Fruit fly (Drosophila melanogaster) whole organism, embryonic: ENCODE measurements around the gene Stt3B.
A peak's percentile ranks its signal among the peaks of the same experiment; 100 is the strongest.

ENCODE experiments used
- CG11398 ChIP-seq: fragments of 200-800 bp; sonication (Bioruptor generic); optimal IDR thresholded peaks from 2 replicates; lab custom pipeline; 2016; ENCODE audit warnings: missing biosample characterization, missing genetic modification characterization
- CG11695 ChIP-seq: fragments of 200-800 bp; sonication (Bioruptor generic); IDR thresholded peaks from 3 replicates; pipeline ENCODE4 v1.3.6; 2022; ENCODE audit warnings: missing biosample characterization, missing genetic modification characterization
- CG12071 ChIP-seq: fragments of 200-800 bp; sonication (Bioruptor generic); optimal IDR thresholded peaks from 3 replicates; lab custom pipeline; 2018; ENCODE audit warnings: missing biosample characterization, mild to moderate bottlenecking, missing genetic modification characterization
- CG13287 ChIP-seq: fragments of 200-800 bp; sonication (Bioruptor generic); IDR thresholded peaks from 2 replicates; pipeline ENCODE4 v1.3.6; 2022; ENCODE audit warnings: missing biosample characterization, missing genetic modification characterization; ENCODE audit not compliant: partially characterized antibody
- CG14710 ChIP-seq: fragments of 200-800 bp; sonication (Bioruptor generic); optimal IDR thresholded peaks from 3 replicates; lab custom pipeline; 2019; ENCODE audit warnings: missing biosample characterization, mild to moderate bottlenecking, missing genetic modification characterization, moderate library complexity
- CG1529 ChIP-seq: fragments of 200-800 bp; sonication (Bioruptor generic); optimal IDR thresholded peaks from 3 replicates; lab custom pipeline; 2018; ENCODE audit warnings: missing biosample characterization, missing genetic modification characterization
- CG15514 ChIP-seq: fragments of 200-800 bp; sonication (Bioruptor generic); optimal IDR thresholded peaks from 3 replicates; lab custom pipeline; 2017; ENCODE audit warnings: missing biosample characterization, missing genetic modification characterization, mild to moderate bottlenecking, moderate library complexity, missing genetic modification reagents
- CG17385 ChIP-seq: fragments of 200-800 bp; sonication (Bioruptor generic); optimal IDR thresholded peaks from 3 replicates; lab custom pipeline; 2018; ENCODE audit warnings: missing biosample characterization, mild to moderate bottlenecking, missing genetic modification characterization
- CG17568 ChIP-seq: fragments of 200-800 bp; sonication (Bioruptor generic); optimal IDR thresholded peaks from 2 replicates; lab custom pipeline; 2018; ENCODE audit warnings: missing biosample characterization, mild to moderate bottlenecking, missing genetic modification characterization, moderate library complexity
- CG2129 ChIP-seq: fragments of 200-800 bp; sonication (Bioruptor generic); IDR thresholded peaks from 2 replicates; pipeline ENCODE4 v1.3.6; 2022; ENCODE audit warnings: missing biosample characterization, missing genetic modification characterization; ENCODE audit not compliant: partially characterized antibody
- CG2712 ChIP-seq: fragments of 200-800 bp; optimal IDR thresholded peaks from 3 replicates; lab custom pipeline; 2019; ENCODE audit warnings: missing biosample characterization, mild to moderate bottlenecking, missing genetic modification characterization, moderate library complexity
- CG30020 ChIP-seq: fragments of 200-800 bp; optimal IDR thresholded peaks from 2 replicates; lab custom pipeline; 2019; ENCODE audit warnings: missing biosample characterization, mild to moderate bottlenecking, missing genetic modification characterization, moderate library complexity
- CG3995 ChIP-seq: fragments of 200-800 bp; sonication (Bioruptor generic); optimal IDR thresholded peaks from 3 replicates; lab custom pipeline; 2016; ENCODE audit warnings: missing biosample characterization, missing genetic modification characterization
- CG4282 ChIP-seq: fragments of 200-800 bp; sonication (Bioruptor generic); optimal IDR thresholded peaks from 2 replicates; lab custom pipeline; 2016; ENCODE audit warnings: missing biosample characterization, missing genetic modification characterization
- CG4360 ChIP-seq: fragments of 200-800 bp; sonication (Bioruptor generic); IDR thresholded peaks from 2 replicates; pipeline ENCODE4 v1.3.6; 2022; ENCODE audit warnings: missing biosample characterization, missing genetic modification characterization
- CG4617 ChIP-seq: fragments of 200-800 bp; sonication (Bioruptor generic); optimal IDR thresholded peaks from 3 replicates; lab custom pipeline; 2016; ENCODE audit warnings: missing biosample characterization, missing genetic modification characterization, borderline replicate concordance
- CG9437 ChIP-seq: fragments of 200-800 bp; sonication (Bioruptor generic); optimal IDR thresholded peaks from 2 replicates; lab custom pipeline; 2018; ENCODE audit warnings: missing biosample characterization, mild to moderate bottlenecking, missing genetic modification characterization
- CG9797 ChIP-seq: fragments of 200-800 bp; sonication (Bioruptor generic); optimal IDR thresholded peaks from 3 replicates; lab custom pipeline; 2018; ENCODE audit warnings: missing biosample characterization, mild to moderate bottlenecking, missing genetic modification characterization
- CG9876 ChIP-seq: fragments of 200-800 bp; sonication (Bioruptor generic); optimal IDR thresholded peaks from 2 replicates; lab custom pipeline; 2016; ENCODE audit warnings: missing biosample characterization, missing genetic modification characterization
- D19A ChIP-seq: fragments of 200-800 bp; optimal IDR thresholded peaks from 3 replicates; lab custom pipeline; 2019; ENCODE audit warnings: missing biosample characterization, mild to moderate bottlenecking, missing genetic modification characterization, moderate library complexity
- Dek ChIP-seq: fragments of 200-800 bp; sonication (Bioruptor generic); optimal IDR thresholded peaks from 3 replicates; lab custom pipeline; 2019; ENCODE audit warnings: missing biosample characterization, mild to moderate bottlenecking, missing genetic modification characterization, moderate library complexity
- Dref ChIP-seq: fragments of 200-800 bp; sonication (Bioruptor generic); IDR thresholded peaks from 2 replicates; pipeline ENCODE4 v1.3.6; 2022; ENCODE audit warnings: missing biosample characterization, missing genetic modification characterization
- Eip74EF ChIP-seq, 2 experiments: fragments of 200-800 bp in 1 of 2; fragments of >200 bp in 1 of 2; sonication (Bioruptor generic) in 1 of 2; optimal IDR thresholded peaks; 2 replicates each; lab custom pipeline; 2017 to 2019; ENCODE audit warnings: missing biosample characterization in 2 of 2, missing genetic modification characterization in 2 of 2, mild to moderate bottlenecking in 1 of 2, moderate library complexity in 1 of 2
- Fer1 ChIP-seq: fragments of 200-800 bp; sonication (Bioruptor generic); optimal IDR thresholded peaks from 2 replicates; lab custom pipeline; 2017; ENCODE audit warnings: missing biosample characterization, mild to moderate bottlenecking, missing genetic modification characterization
- H15 ChIP-seq: fragments of 200-800 bp; sonication (Bioruptor generic); IDR thresholded peaks from 3 replicates; pipeline ENCODE4 v1.3.6; 2022; ENCODE audit warnings: missing biosample characterization, missing genetic modification characterization
- Hr78 ChIP-seq, 2 experiments: fragments of 200-800 bp in 1 of 2; fragments of >200 bp in 1 of 2; sonication (Bioruptor generic) in 1 of 2; optimal IDR thresholded peaks; 2 replicates each; lab custom pipeline; 2017 to 2019; ENCODE audit warnings: missing biosample characterization in 2 of 2, missing genetic modification characterization in 2 of 2, mild to moderate bottlenecking in 1 of 2, moderate library complexity in 1 of 2
- Lhr ChIP-seq: fragments of 200-800 bp; sonication (Bioruptor generic); optimal IDR thresholded peaks from 3 replicates; lab custom pipeline; 2017; ENCODE audit warnings: mild to moderate bottlenecking, missing biosample characterization, missing genetic modification reagents, missing genetic modification characterization
- NC2α ChIP-seq: fragments of 200-800 bp; sonication (Bioruptor generic); optimal IDR thresholded peaks from 2 replicates; lab custom pipeline; 2016; ENCODE audit warnings: missing biosample characterization, missing genetic modification characterization
- Rfx ChIP-seq: fragments of 200-800 bp; sonication (Bioruptor generic); IDR thresholded peaks from 2 replicates; pipeline ENCODE4 v1.3.6; 2022; ENCODE audit warnings: missing biosample characterization, missing genetic modification characterization
- Scr ChIP-seq: fragments of 200-800 bp; sonication (Bioruptor generic); IDR thresholded peaks from 2 replicates; pipeline ENCODE4 v1.3.6; 2022; ENCODE audit warnings: missing biosample characterization, missing genetic modification characterization; ENCODE audit not compliant: partially characterized antibody
- Sry-δ ChIP-seq: fragments of 200-800 bp; sonication (Bioruptor generic); optimal IDR thresholded peaks from 2 replicates; lab custom pipeline; 2016; ENCODE audit warnings: missing biosample characterization, missing genetic modification characterization
- amos ChIP-seq: fragments of 200-800 bp; sonication (Bioruptor generic); IDR thresholded peaks from 2 replicates; pipeline ENCODE4 v1.3.6; 2022; ENCODE audit warnings: missing biosample characterization, missing genetic modification characterization; ENCODE audit not compliant: partially characterized antibody
- br ChIP-seq: fragments of >200 bp; optimal IDR thresholded peaks from 2 replicates; lab custom pipeline; 2017
- corto ChIP-seq: fragments of 200-800 bp; sonication (Bioruptor generic); optimal IDR thresholded peaks from 2 replicates; lab custom pipeline; 2016; ENCODE audit warnings: missing biosample characterization, mild to moderate bottlenecking, missing genetic modification characterization, moderate library complexity
- croc ChIP-seq: fragments of 200-800 bp; sonication (Bioruptor generic); conservative IDR thresholded peaks from 3 replicates; pipeline ENCODE4 v1.3.6; 2022; ENCODE audit warnings: missing biosample characterization, missing genetic modification characterization
- crp ChIP-seq, 2 experiments: fragments of 200-800 bp; sonication (Bioruptor generic); optimal IDR thresholded peaks; 2 replicates in 1 of 2; 3 replicates in 1 of 2; lab custom pipeline; 2017; ENCODE audit warnings: missing biosample characterization in 2 of 2, missing genetic modification characterization in 2 of 2, mild to moderate bottlenecking in 1 of 2, moderate library complexity in 1 of 2
- exex ChIP-seq: fragments of 200-800 bp; sonication (Bioruptor generic); optimal IDR thresholded peaks from 4 replicates; lab custom pipeline; 2018; ENCODE audit warnings: missing biosample characterization, mild to moderate bottlenecking, missing genetic modification characterization, moderate library complexity
- fd102C ChIP-seq: fragments of 200-800 bp; sonication (Bioruptor generic); optimal IDR thresholded peaks from 2 replicates; lab custom pipeline; 2018; ENCODE audit warnings: missing biosample characterization, mild to moderate bottlenecking, missing genetic modification characterization, moderate library complexity
- grau ChIP-seq: fragments of 200-800 bp; optimal IDR thresholded peaks from 3 replicates; lab custom pipeline; 2019; ENCODE audit warnings: missing biosample characterization, mild to moderate bottlenecking, missing genetic modification characterization, moderate library complexity
- jigr1 ChIP-seq: fragments of 200-800 bp; sonication (Bioruptor generic); IDR thresholded peaks from 3 replicates; pipeline ENCODE4 v1.3.6; 2022; ENCODE audit warnings: missing biosample characterization, missing genetic modification characterization
- nerfin-1 ChIP-seq: fragments of 200-800 bp; sonication (Bioruptor generic); optimal IDR thresholded peaks from 3 replicates; lab custom pipeline; 2019; ENCODE audit warnings: missing biosample characterization, mild to moderate bottlenecking, missing genetic modification characterization, moderate library complexity
- prd ChIP-seq, 3 experiments: fragments of >200 bp in 2 of 3; fragments of 200-800 bp in 1 of 3; sonication (Bioruptor generic) in 1 of 3; optimal IDR thresholded peaks in 2 of 3; IDR thresholded peaks in 1 of 3; 2 replicates in 2 of 3; 3 replicates in 1 of 3; pipeline versions ENCODE4 v1.3.6 to Lab custom; 2017 to 2022; ENCODE audit warnings: missing biosample characterization in 1 of 3, missing genetic modification characterization in 1 of 3
- psq ChIP-seq: fragments of 200-800 bp; sonication (Bioruptor generic); optimal IDR thresholded peaks from 2 replicates; lab custom pipeline; 2017; ENCODE audit warnings: missing biosample characterization, missing genetic modification characterization
- row ChIP-seq: fragments of 200-800 bp; sonication (Bioruptor generic); IDR thresholded peaks from 3 replicates; pipeline ENCODE4 v1.3.6; 2022; ENCODE audit warnings: missing biosample characterization, missing genetic modification characterization
- ssp ChIP-seq: fragments of 200-800 bp; sonication (Bioruptor generic); IDR thresholded peaks from 2 replicates; pipeline ENCODE4 v1.3.6; 2022; ENCODE audit warnings: missing biosample characterization, missing genetic modification characterization
- stwl ChIP-seq: fragments of 200-800 bp; sonication (Bioruptor generic); optimal IDR thresholded peaks from 3 replicates; lab custom pipeline; 2018; ENCODE audit warnings: missing biosample characterization, mild to moderate bottlenecking, missing genetic modification characterization, moderate library complexity
- trem ChIP-seq: fragments of 200-800 bp; optimal IDR thresholded peaks from 3 replicates; lab custom pipeline; 2019; ENCODE audit warnings: missing biosample characterization, mild to moderate bottlenecking, missing genetic modification characterization, moderate library complexity
- unc-4 ChIP-seq: fragments of 200-800 bp; sonication (Bioruptor generic); IDR thresholded peaks from 2 replicates; pipeline ENCODE4 v1.3.6; 2022; ENCODE audit warnings: missing biosample characterization, missing genetic modification characterization; ENCODE audit not compliant: partially characterized antibody
- z ChIP-seq: fragments of 200-800 bp; sonication (Bioruptor generic); IDR thresholded peaks from 3 replicates; pipeline ENCODE4 v1.3.6; 2022; ENCODE audit warnings: missing biosample characterization, missing genetic modification characterization

Stt3B gene

dm6 chr3R:25056016-25056415, 13.4 kb downstream of the Stt3B start, which contains the start of the genes CG31111 and stac (continued):
- TF ChIP-seq CG13287 (peak; percentile 37; the same call in 1 of the 2 replicates), psq (no peak), amos (GFP tag; lab: Robert Waterston, UW) (peak; percentile 7; the same call in 1 of the 2 replicates), Rfx (no peak), Fer1 (GFP tag; lab: Kevin White, UChicago) (peak; percentile 51), exex (tag; lab: Kevin White, UChicago) (peak; percentile 29), H15 (GFP tag; lab: Robert Waterston, UW) (no peak), fd102C (GFP tag; lab: Kevin White, UChicago) (no peak), CG2129 (no peak), CG1529 (GFP tag; lab: Kevin White, UChicago) (no peak), CG11695 (no peak), ssp (GFP tag; lab: Robert Waterston, UW) (no peak), CG17568 (GFP tag; lab: Kevin White, UChicago) (no peak), CG17385 (GFP tag; lab: Kevin White, UChicago) (peak; percentile 19), CG15514 (GFP tag; lab: Kevin White, UChicago) (no peak), Sry-δ (peak; percentile 4), CG9876 (GFP tag; lab: Kevin White, UChicago) (no peak), unc-4 (GFP tag; lab: Robert Waterston, UW) (0 out of 2 replicates have a peak, but pooled peaks have one; percentile 22), Scr (peak; percentile 37), nerfin-1 (tag; lab: Kevin White, UChicago) (no peak), CG4360 (peak; percentile 66; the same call in 1 of the 2 replicates), D19A (tag; lab: Kevin White, UChicago) (no peak), Dek (tag; lab: Kevin White, UChicago) (no peak), Eip74EF (GFP tag; optimal IDR thresholded peaks at IDR 0.05; lab: Kevin White, UChicago) (peak in 1 of 2 experiments; percentile 10), CG4617 (GFP tag; lab: Kevin White, UChicago) (peak; percentile 4), CG12071 (GFP tag; lab: Kevin White, UChicago) (no peak), corto (GFP tag; lab: Kevin White, UChicago) (no peak), CG4282 (GFP tag; lab: Kevin White, UChicago) (no peak), croc (GFP tag; lab: Robert Waterston, UW) (no peak), CG14710 (peak; percentile 17), br (lab: Kevin White, UChicago) (no peak), NC2α (GFP tag; lab: Kevin White, UChicago) (no peak), prd (optimal IDR thresholded peaks at IDR 0.05; lab: Kevin White, UChicago) (no peak), prd (GFP tag; IDR thresholded peaks at IDR 0.05; lab: Robert Waterston, UW) (no peak), z (no peak), jigr1 (GFP tag; lab: Robert Waterston, UW) (no peak), CG9437 (GFP tag; lab: Kevin White, UChicago) (no peak), Hr78 (GFP tag; optimal IDR thresholded peaks at IDR 0.05; lab: Kevin White, UChicago) (no peak), Lhr (GFP tag; lab: Kevin White, UChicago) (no peak), CG2712 (tag; lab: Kevin White, UChicago) (peak; percentile 5), CG3995 (GFP tag; lab: Kevin White, UChicago) (no peak), trem (tag; lab: Kevin White, UChicago) (peak; percentile 90), CG9797 (GFP tag; lab: Kevin White, UChicago) (peak; percentile 46), Dref (GFP tag; lab: Robert Waterston, UW) (peak; percentile 66), CG30020 (tag; lab: Kevin White, UChicago) (peak; percentile 76), grau (peak; percentile 14), CG11398 (no peak), row (GFP tag; lab: Robert Waterston, UW) (no peak; the same call in 2 of the 3 replicates), crp (GFP tag; optimal IDR thresholded peaks at IDR 0.05; lab: Kevin White, UChicago) (peak in 1 of 2 experiments; percentile 17), stwl (tag; lab: Kevin White, UChicago) (peak; percentile 62)
